Fruit fly (Drosophila melanogaster) whole organism, embryonic: ENCODE results near the gene Eo.

Source experiments
- Awh ChIP-seq: fragments of 200-800 bp; sonication (Bioruptor generic); IDR thresholded peaks from 2 replicates; pipeline ENCODE4, ENCODE4 v1.3.6; 2022; ENCODE audit warnings: missing biosample characterization, missing genetic modification characterization
- B-H2 ChIP-seq: fragments of 200-800 bp; sonication (Bioruptor generic); optimal IDR thresholded peaks from 2 replicates; lab custom pipeline; 2018; ENCODE audit warnings: missing biosample characterization, mild to moderate bottlenecking, missing genetic modification characterization
- Bdp1 ChIP-seq: fragments of 200-800 bp; sonication (Bioruptor generic); optimal IDR thresholded peaks from 3 replicates; lab custom pipeline; 2016; ENCODE audit warnings: missing biosample characterization, missing genetic modification characterization
- CG10267 ChIP-seq: fragments of 200-800 bp; sonication (Bioruptor generic); optimal IDR thresholded peaks from 2 replicates; lab custom pipeline; 2018; ENCODE audit warnings: missing biosample characterization, mild to moderate bottlenecking, missing genetic modification characterization, moderate library complexity
- CG10565 ChIP-seq: fragments of 200-800 bp; sonication (Bioruptor generic); optimal IDR thresholded peaks from 3 replicates; lab custom pipeline; 2016; ENCODE audit warnings: missing biosample characterization, mild to moderate bottlenecking, missing genetic modification characterization
- CG11504 ChIP-seq: fragments of 200-800 bp; sonication (Bioruptor generic); optimal IDR thresholded peaks from 3 replicates; lab custom pipeline; 2019; ENCODE audit warnings: missing biosample characterization, mild to moderate bottlenecking, missing genetic modification characterization, moderate library complexity
- CG14965 ChIP-seq: fragments of 200-800 bp; sonication (Bioruptor generic); optimal IDR thresholded peaks from 2 replicates; lab custom pipeline; 2016; ENCODE audit warnings: missing biosample characterization, missing genetic modification characterization, borderline replicate concordance
- CG1603 ChIP-seq: fragments of 200-800 bp; sonication (Bioruptor generic); optimal IDR thresholded peaks from 2 replicates; lab custom pipeline; 2019; ENCODE audit warnings: missing biosample characterization, mild to moderate bottlenecking, missing genetic modification characterization, moderate library complexity
- CG16863 ChIP-seq: fragments of 200-800 bp; sonication (Bioruptor generic); optimal IDR thresholded peaks from 3 replicates; lab custom pipeline; 2016; ENCODE audit warnings: missing biosample characterization, missing genetic modification characterization
- CG17912 ChIP-seq: fragments of 200-800 bp; sonication (Bioruptor generic); optimal IDR thresholded peaks from 2 replicates; lab custom pipeline; 2018; ENCODE audit warnings: missing biosample characterization, mild to moderate bottlenecking, missing genetic modification characterization
- CG2129 ChIP-seq: fragments of 200-800 bp; sonication (Bioruptor generic); IDR thresholded peaks from 2 replicates; pipeline ENCODE4 v1.3.6; 2022; ENCODE audit warnings: missing biosample characterization, missing genetic modification characterization; ENCODE audit not compliant: partially characterized antibody
- CG31388 ChIP-seq: fragments of 200-800 bp; sonication (Bioruptor generic); optimal IDR thresholded peaks from 2 replicates; lab custom pipeline; 2016; ENCODE audit warnings: missing biosample characterization, missing genetic modification characterization
- CG3281 ChIP-seq: fragments of 200-800 bp; sonication (Bioruptor generic); optimal IDR thresholded peaks from 3 replicates; lab custom pipeline; 2017; ENCODE audit warnings: missing biosample characterization, mild to moderate bottlenecking, missing genetic modification characterization
- CG34422 ChIP-seq: fragments of 200-800 bp; sonication (Bioruptor generic); IDR thresholded peaks from 3 replicates; pipeline ENCODE4 v1.3.6; 2022; ENCODE audit warnings: missing biosample characterization, missing genetic modification characterization
- CG3726 ChIP-seq: fragments of 200-800 bp; sonication (Bioruptor generic); IDR thresholded peaks from 3 replicates; pipeline ENCODE4, ENCODE4 v1.3.6; 2022; ENCODE audit warnings: missing biosample characterization, missing genetic modification characterization
- CG8290 ChIP-seq, 3 experiments: fragments of 200-800 bp; sonication (Bioruptor generic); optimal IDR thresholded peaks; 2 replicates each; lab custom pipeline; 2016 to 2019; ENCODE audit warnings: missing biosample characterization in 3 of 3, missing genetic modification characterization in 3 of 3, mild to moderate bottlenecking in 2 of 3, moderate library complexity in 1 of 3
- CG8478 ChIP-seq: fragments of >200 bp; optimal IDR thresholded peaks from 2 replicates; lab custom pipeline; 2018
- Camta ChIP-seq: fragments of 200-800 bp; sonication (Bioruptor generic); optimal IDR thresholded peaks from 2 replicates; lab custom pipeline; 2016; ENCODE audit warnings: missing biosample characterization, missing genetic modification characterization
- CkIIα-i1 ChIP-seq: fragments of 200-800 bp; sonication (Bioruptor generic); IDR thresholded peaks from 2 replicates; pipeline ENCODE4 v1.3.6; 2022; ENCODE audit warnings: missing biosample characterization, missing genetic modification characterization
- D19B ChIP-seq: fragments of 200-800 bp; sonication (Bioruptor generic); optimal IDR thresholded peaks from 2 replicates; lab custom pipeline; 2017; ENCODE audit warnings: missing biosample characterization, mild to moderate bottlenecking, missing genetic modification characterization
- Elba2 ChIP-seq: fragments of 200-800 bp; sonication (Bioruptor generic); optimal IDR thresholded peaks from 3 replicates; lab custom pipeline; 2016; ENCODE audit warnings: missing biosample characterization, missing genetic modification characterization
- Fer1 ChIP-seq: fragments of 200-800 bp; sonication (Bioruptor generic); optimal IDR thresholded peaks from 2 replicates; lab custom pipeline; 2017; ENCODE audit warnings: missing biosample characterization, mild to moderate bottlenecking, missing genetic modification characterization
- Mrtf ChIP-seq: fragments of 200-800 bp; sonication (Bioruptor generic); IDR thresholded peaks from 3 replicates; pipeline ENCODE4 v1.3.6; 2022; ENCODE audit warnings: missing biosample characterization, missing genetic modification characterization
- NK7.1 ChIP-seq: fragments of 200-800 bp; sonication (Bioruptor generic); optimal IDR thresholded peaks from 3 replicates; lab custom pipeline; 2016; ENCODE audit warnings: missing biosample characterization, missing genetic modification characterization
- Rfx ChIP-seq: fragments of 200-800 bp; sonication (Bioruptor generic); IDR thresholded peaks from 2 replicates; pipeline ENCODE4 v1.3.6; 2022; ENCODE audit warnings: missing biosample characterization, missing genetic modification characterization
- amos ChIP-seq: fragments of 200-800 bp; sonication (Bioruptor generic); IDR thresholded peaks from 2 replicates; pipeline ENCODE4 v1.3.6; 2022; ENCODE audit warnings: missing biosample characterization, missing genetic modification characterization; ENCODE audit not compliant: partially characterized antibody
- ato ChIP-seq: fragments of 200-800 bp; sonication (Bioruptor generic); IDR thresholded peaks from 2 replicates; pipeline ENCODE4 v1.3.6; 2022; ENCODE audit warnings: missing biosample characterization, missing genetic modification characterization; ENCODE audit not compliant: partially characterized antibody
- bsh ChIP-seq, 2 experiments: fragments of 200-800 bp; sonication (Bioruptor generic); optimal IDR thresholded peaks; 2 replicates each; lab custom pipeline; 2017 to 2018; ENCODE audit warnings: mild to moderate bottlenecking in 2 of 2, missing biosample characterization in 2 of 2, missing genetic modification characterization in 2 of 2, moderate library complexity in 1 of 2
- cas ChIP-seq: fragments of 200-800 bp; sonication (Bioruptor generic); IDR thresholded peaks from 2 replicates; pipeline ENCODE4 v1.3.6; 2022; ENCODE audit warnings: missing biosample characterization, missing genetic modification characterization
- gce ChIP-seq: fragments of 200-800 bp; sonication (Bioruptor generic); IDR thresholded peaks from 3 replicates; pipeline ENCODE4 v1.3.6; 2022; ENCODE audit warnings: missing biosample characterization, missing genetic modification characterization
- grau ChIP-seq: fragments of 200-800 bp; optimal IDR thresholded peaks from 3 replicates; lab custom pipeline; 2019; ENCODE audit warnings: missing biosample characterization, mild to moderate bottlenecking, missing genetic modification characterization, moderate library complexity
- gro ChIP-seq: fragments of 200-800 bp; sonication (Bioruptor generic); optimal IDR thresholded peaks from 2 replicates; lab custom pipeline; 2016; ENCODE audit warnings: missing biosample characterization, missing genetic modification characterization
- jigr1 ChIP-seq: fragments of 200-800 bp; sonication (Bioruptor generic); IDR thresholded peaks from 3 replicates; pipeline ENCODE4 v1.3.6; 2022; ENCODE audit warnings: missing biosample characterization, missing genetic modification characterization
- kay ChIP-seq: fragments of 200-800 bp; sonication (Bioruptor generic); optimal IDR thresholded peaks from 2 replicates; lab custom pipeline; 2016; ENCODE audit warnings: missing biosample characterization, missing genetic modification characterization
- lov ChIP-seq, 2 experiments: fragments of 200-800 bp in 1 of 2; fragments of >200 bp in 1 of 2; sonication (Bioruptor generic) in 1 of 2; IDR thresholded peaks in 1 of 2; optimal IDR thresholded peaks in 1 of 2; 2 replicates in 1 of 2; 3 replicates in 1 of 2; pipeline versions ENCODE4 v1.3.6 to Lab custom; 2017 to 2022; ENCODE audit warnings: missing biosample characterization in 1 of 2, missing genetic modification characterization in 1 of 2
- onecut ChIP-seq: fragments of 200-800 bp; sonication (Bioruptor generic); IDR thresholded peaks from 2 replicates; pipeline ENCODE4 v1.3.6; 2022; ENCODE audit warnings: missing biosample characterization, missing genetic modification characterization
- pros ChIP-seq: fragments of 200-800 bp; sonication (Bioruptor generic); optimal IDR thresholded peaks from 3 replicates; lab custom pipeline; 2019; ENCODE audit warnings: missing biosample characterization, mild to moderate bottlenecking, missing genetic modification characterization, moderate library complexity
- psq ChIP-seq: fragments of 200-800 bp; sonication (Bioruptor generic); optimal IDR thresholded peaks from 2 replicates; lab custom pipeline; 2017; ENCODE audit warnings: missing biosample characterization, missing genetic modification characterization
- row ChIP-seq: fragments of 200-800 bp; sonication (Bioruptor generic); IDR thresholded peaks from 3 replicates; pipeline ENCODE4 v1.3.6; 2022; ENCODE audit warnings: missing biosample characterization, missing genetic modification characterization
- sens ChIP-seq: fragments of 200-800 bp; sonication (Bioruptor generic); peaks from one replicate; lab custom pipeline; 2016; ENCODE audit warnings: missing biosample characterization, missing genetic modification characterization
- slp2 ChIP-seq: fragments of 200-800 bp; sonication (Bioruptor generic); optimal IDR thresholded peaks from 2 replicates; lab custom pipeline; 2016; ENCODE audit warnings: missing biosample characterization, missing genetic modification characterization
- sna ChIP-seq: fragments of 200-800 bp; sonication (Bioruptor generic); IDR thresholded peaks from 2 replicates; pipeline ENCODE4 v1.3.6; 2022; ENCODE audit warnings: missing biosample characterization, missing genetic modification characterization; ENCODE audit not compliant: partially characterized antibody
- tap ChIP-seq: fragments of 200-800 bp; optimal IDR thresholded peaks from 3 replicates; lab custom pipeline; 2019; ENCODE audit warnings: missing biosample characterization, mild to moderate bottlenecking, missing genetic modification characterization, moderate library complexity
- tll ChIP-seq, 2 experiments: fragments of 200-800 bp in 1 of 2; fragments of >200 bp in 1 of 2; sonication (Bioruptor generic) in 1 of 2; optimal IDR thresholded peaks; 2 replicates each; lab custom pipeline; 2017 to 2019; ENCODE audit warnings: missing biosample characterization in 2 of 2, missing genetic modification characterization in 2 of 2, mild to moderate bottlenecking in 1 of 2, moderate library complexity in 1 of 2
- trh ChIP-seq: fragments of 200-800 bp; sonication (Bioruptor generic); optimal IDR thresholded peaks from 2 replicates; lab custom pipeline; 2016; ENCODE audit warnings: missing biosample characterization, missing genetic modification characterization
- twi ChIP-seq: fragments of 200-800 bp; optimal IDR thresholded peaks from 2 replicates; lab custom pipeline; 2019; ENCODE audit warnings: missing biosample characterization, mild to moderate bottlenecking, missing genetic modification characterization, moderate library complexity
- vfl ChIP-seq: fragments of 200-800 bp; sonication (Bioruptor generic); optimal IDR thresholded peaks from 2 replicates; lab custom pipeline; 2016; ENCODE audit warnings: missing biosample characterization, missing genetic modification characterization
- wdn ChIP-seq: fragments of 200-800 bp; sonication (Bioruptor generic); IDR thresholded peaks from 2 replicates; pipeline ENCODE4 v1.3.6; 2022; ENCODE audit warnings: missing biosample characterization, missing genetic modification characterization
- zen ChIP-seq: fragments of 200-800 bp; sonication (Bioruptor generic); optimal IDR thresholded peaks from 3 replicates; lab custom pipeline; 2018; ENCODE audit warnings: missing biosample characterization, mild to moderate bottlenecking, missing genetic modification characterization, moderate library complexity

Gene Eo

DNA sequence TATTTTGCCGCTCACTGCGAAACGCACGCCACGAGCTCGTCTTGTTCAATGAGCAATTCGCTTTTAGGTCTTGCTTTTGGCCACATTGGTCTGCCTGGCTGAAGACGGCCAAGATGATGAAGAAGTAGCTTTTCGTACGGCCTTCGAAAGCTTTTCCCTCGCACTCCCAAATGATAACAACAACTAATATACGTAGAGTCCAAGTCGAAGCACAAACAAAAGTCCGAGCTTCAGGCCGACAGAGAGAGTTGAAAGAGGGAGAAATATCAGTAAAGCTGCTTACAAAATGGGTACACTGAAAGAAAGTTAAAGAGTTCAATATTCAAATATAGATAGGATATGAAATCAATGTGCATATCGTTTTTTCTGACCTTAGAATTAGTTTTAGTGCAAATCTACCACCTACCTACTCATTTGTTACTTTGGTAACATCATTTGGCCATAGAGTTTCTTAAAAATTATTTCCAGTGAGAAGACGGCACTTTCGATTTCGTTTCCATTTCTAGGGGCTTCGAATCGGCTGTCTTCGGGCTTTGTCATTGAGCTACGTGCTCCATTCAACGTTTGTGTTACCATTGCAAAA lies 36.0 kb downstream of the Eo start, which contains the start of the genes CG45064 and CG45065 (continued):
- TF ChIP-seq tll (GFP tag; optimal IDR thresholded peaks at IDR 0.05; lab: Kevin White, UChicago): no peak
- TF ChIP-seq Mrtf (GFP tag; lab: Robert Waterston, UW): peak; percentile 69; the same call in 2 of the 3 replicates
- TF ChIP-seq twi: peak; percentile 61
- TF ChIP-seq wdn (GFP tag; lab: Robert Waterston, UW): peak; percentile 56
- peak; percentile 64 for TF ChIP-seq psq (GFP tag; lab: Kevin White, UChicago)
- peak; percentile 86 for TF ChIP-seq tap
- TF ChIP-seq onecut (GFP tag; lab: Robert Waterston, UW): peak; percentile 74
- TF ChIP-seq Rfx: peak; percentile 67
- TF ChIP-seq Elba2 (GFP tag; lab: Kevin White, UChicago): no peak
- peak; percentile 83 for TF ChIP-seq Camta (GFP tag; lab: Kevin White, UChicago)
- peak; percentile 59; the same call in 2 of the 3 replicates for TF ChIP-seq CG3726 (GFP tag; lab: Robert Waterston, UW)
- TF ChIP-seq CG17912 (GFP tag; lab: Kevin White, UChicago): no peak
- peak; percentile 69 for TF ChIP-seq CG3281 (GFP tag; lab: Kevin White, UChicago)
- TF ChIP-seq kay (GFP tag; lab: Kevin White, UChicago): peak; percentile 59
- TF ChIP-seq CG8290 (GFP tag; optimal IDR thresholded peaks at IDR 0.05; lab: Kevin White, UChicago): peak; percentile 29
- peak in 1 of 2 experiments; percentile 88 for TF ChIP-seq CG8290 (tag; optimal IDR thresholded peaks at IDR 0.05; lab: Kevin White, UChicago)
- TF ChIP-seq zen: no peak
- TF ChIP-seq cas (GFP tag; lab: Robert Waterston, UW): no peak
- peak; percentile 92 for TF ChIP-seq CG11504 (tag; lab: Kevin White, UChicago)
- TF ChIP-seq CG10565 (GFP tag; lab: Kevin White, UChicago): peak; percentile 14
- TF ChIP-seq CG10267 (tag; lab: Kevin White, UChicago): peak; percentile 76
- peak in 1 of 2 experiments; percentile 94 for TF ChIP-seq bsh (GFP tag; optimal IDR thresholded peaks at IDR 0.05; lab: Kevin White, UChicago)
- TF ChIP-seq CG8478: no peak
- TF ChIP-seq lov (optimal IDR thresholded peaks at IDR 0.05; lab: Kevin White, UChicago): no peak
- TF ChIP-seq lov (GFP tag; IDR thresholded peaks at IDR 0.05; lab: Robert Waterston, UW): no peak; the same call in 1 of the 3 replicates
- no peak for TF ChIP-seq pros (GFP tag; lab: Kevin White, UChicago)
- TF ChIP-seq CG31388 (GFP tag; lab: Kevin White, UChicago): peak; percentile 21
- TF ChIP-seq gro (GFP tag; lab: Kevin White, UChicago): peak; percentile 35
- TF ChIP-seq CG1603: peak; percentile 94
- peak; percentile 78 for TF ChIP-seq CG16863 (GFP tag; lab: Kevin White, UChicago)
- TF ChIP-seq CG34422 (GFP tag; lab: Robert Waterston, UW): no peak
- peak; percentile 75 for TF ChIP-seq Fer1
- TF ChIP-seq sna (GFP tag; lab: Robert Waterston, UW): no peak
- peak; percentile 62 for TF ChIP-seq vfl (GFP tag; lab: Kevin White, UChicago)
- TF ChIP-seq jigr1: peak; percentile 74; the same call in 2 of the 3 replicates
- TF ChIP-seq trh (GFP tag; lab: Kevin White, UChicago): peak; percentile 16
- TF ChIP-seq CG14965 (GFP tag; lab: Kevin White, UChicago): peak; percentile 0
- TF ChIP-seq sens: peak; percentile 98
- peak; percentile 82 for TF ChIP-seq grau
- TF ChIP-seq CkIIα-i1 (GFP tag; lab: Robert Waterston, UW): no peak
- no peak for TF ChIP-seq amos
- TF ChIP-seq slp2: peak; percentile 80
- peak; percentile 62 for TF ChIP-seq Bdp1 (GFP tag; lab: Kevin White, UChicago)
- TF ChIP-seq gce (GFP tag; lab: Robert Waterston, UW): peak; percentile 81
- TF ChIP-seq row (GFP tag; lab: Robert Waterston, UW): peak; percentile 81
- TF ChIP-seq CG2129 (GFP tag; lab: Robert Waterston, UW): no peak
- TF ChIP-seq Awh (GFP tag; lab: Robert Waterston, UW): peak; percentile 93
- TF ChIP-seq ato (GFP tag; lab: Robert Waterston, UW): no peak
- no peak for TF ChIP-seq B-H2
- TF ChIP-seq D19B (GFP tag; lab: Kevin White, UChicago): peak; percentile 11
- TF ChIP-seq NK7.1 (GFP tag; lab: Kevin White, UChicago): peak; percentile 69
